Fruit fly (Drosophila melanogaster): ENCODE results near the gene msd5.

Gene msd5

dm6 chr3L:1335989-1336961 lies 3.3 kb upstream of the msd5 start (continued):
- TF ChIP-seq Pdp1 (GFP tag; optimal IDR thresholded peaks at IDR 0.05) (peak in 1 of 2 experiments; percentile 62), CG17385 (GFP tag; optimal IDR thresholded peaks at IDR 0.05) (no peak), maf-S (GFP tag; optimal IDR thresholded peaks at IDR 0.05) (no peak), Hey (tag; optimal IDR thresholded peaks at IDR 0.05) (no peak), pb (GFP tag; optimal IDR thresholded peaks at IDR 0.05) (no peak), luna (GFP tag; optimal IDR thresholded peaks at IDR 0.05) (no peak), gcm2 (GFP tag; optimal IDR thresholded peaks at IDR 0.05) (no peak), CG10209 (GFP tag; optimal IDR thresholded peaks at IDR 0.05) (no peak), CG10267 (tag; optimal IDR thresholded peaks at IDR 0.05) (no peak), Sry-β (GFP tag; optimal IDR thresholded peaks at IDR 0.05) (no peak), CG1024 (GFP tag; IDR thresholded peaks at IDR 0.05) (no peak), salm (tag; optimal IDR thresholded peaks at IDR 0.05) (no peak), Vsx1 (GFP tag; optimal IDR thresholded peaks at IDR 0.05) (no peak), Oli (tag; optimal IDR thresholded peaks at IDR 0.05) (no peak), CG13894 (tag; optimal IDR thresholded peaks at IDR 0.05) (no peak), pfk (GFP tag; optimal IDR thresholded peaks at IDR 0.05) (no peak), CG11723 (GFP tag; optimal IDR thresholded peaks at IDR 0.05) (no peak), Hr78 (GFP tag; optimal IDR thresholded peaks at IDR 0.05) (peak in 1 of 2 experiments; percentile 17), ap (GFP tag; IDR thresholded peaks at IDR 0.05) (no peak), CG15479 (GFP tag; optimal IDR thresholded peaks at IDR 0.05) (peak; percentile 55), gro (GFP tag; optimal IDR thresholded peaks at IDR 0.05) (peak; percentile 44), CG11504 (tag; optimal IDR thresholded peaks at IDR 0.05) (no peak), CG8359 (GFP tag; optimal IDR thresholded peaks at IDR 0.05; ENCODE audit: borderline replicate concordance) (no peak), CG4424 (GFP tag; optimal IDR thresholded peaks at IDR 0.05) (no peak), CG7556 (GFP tag; optimal IDR thresholded peaks at IDR 0.05) (peak; percentile 7), lilli (GFP tag; optimal IDR thresholded peaks at IDR 0.05) (peak; percentile 43), B-H1 (GFP tag; IDR thresholded peaks at IDR 0.05) (no peak; the same call in 2 of the 3 replicates), pzg (GFP tag; optimal IDR thresholded peaks at IDR 0.05) (no peak), CG5953 (GFP tag; IDR thresholded peaks at IDR 0.05) (no peak), dm (GFP tag; optimal IDR thresholded peaks at IDR 0.05) (no peak), nerfin-2 (GFP tag; IDR thresholded peaks at IDR 0.05; ENCODE audit: partially characterized antibody) (no peak), ken (GFP tag; IDR thresholded peaks at IDR 0.05) (no peak), bsh (GFP tag; optimal IDR thresholded peaks at IDR 0.05) (no peak), Max (GFP tag; optimal IDR thresholded peaks at IDR 0.05) (no peak), ems (GFP tag; optimal IDR thresholded peaks at IDR 0.05) (no peak), CG2678 (tag; optimal IDR thresholded peaks at IDR 0.05) (no peak), CG10959 (GFP tag; IDR thresholded peaks at IDR 0.05) (no peak), E2f1 (GFP tag; IDR thresholded peaks at IDR 0.05) (no peak), CG3847 (GFP tag; IDR thresholded peaks at IDR 0.05) (no peak), CG34224 (GFP tag; IDR thresholded peaks at IDR 0.05; ENCODE audit: partially characterized antibody) (no peak), CG5180 (GFP tag; optimal IDR thresholded peaks at IDR 0.05) (no peak), CHES-1-like (GFP tag; optimal IDR thresholded peaks at IDR 0.05) (no peak), CG9876 (GFP tag; optimal IDR thresholded peaks at IDR 0.05) (no peak), usp (GFP tag; optimal IDR thresholded peaks at IDR 0.05) (no peak), Xbp1 (GFP tag; optimal IDR thresholded peaks at IDR 0.05) (no peak), Chrac-16 (GFP tag; optimal IDR thresholded peaks at IDR 0.05) (no peak), abd-A (tag; optimal IDR thresholded peaks at IDR 0.05) (no peak), E2f2 (GFP tag; IDR thresholded peaks at IDR 0.05) (no peak)

Measured in whole organism, embryonic.